Worm (Caenorhabditis elegans) whole organism, late embryonic: ENCODE data around the gene nas-20.

ENCODE experiments used
- K02D7.2 ChIP-seq: sonication (generic microtip); optimal IDR thresholded peaks from 2 replicates; lab custom pipeline; 2017; ENCODE audit warnings: mild to moderate bottlenecking, missing genetic modification characterization, missing compliant biosample characterization
- ama-1 ChIP-seq: fragments of 150-350 bp; optimal IDR thresholded peaks from 2 replicates; lab custom pipeline; 2014
- ets-4 ChIP-seq: sonication (generic microtip); optimal IDR thresholded peaks from 2 replicates; lab custom pipeline; 2016; ENCODE audit warnings: missing genetic modification characterization, missing compliant biosample characterization
- nhr-11 ChIP-seq: fragments of 150-350 bp; optimal IDR thresholded peaks from 2 replicates; lab custom pipeline; 2014; ENCODE audit warnings: missing biosample characterization, missing genetic modification characterization
- ttx-3 ChIP-seq: sonication (generic microtip); optimal IDR thresholded peaks from 2 replicates; lab custom pipeline; 2016; ENCODE audit warnings: missing genetic modification reagents, missing genetic modification characterization, missing compliant biosample characterization

DNA sequence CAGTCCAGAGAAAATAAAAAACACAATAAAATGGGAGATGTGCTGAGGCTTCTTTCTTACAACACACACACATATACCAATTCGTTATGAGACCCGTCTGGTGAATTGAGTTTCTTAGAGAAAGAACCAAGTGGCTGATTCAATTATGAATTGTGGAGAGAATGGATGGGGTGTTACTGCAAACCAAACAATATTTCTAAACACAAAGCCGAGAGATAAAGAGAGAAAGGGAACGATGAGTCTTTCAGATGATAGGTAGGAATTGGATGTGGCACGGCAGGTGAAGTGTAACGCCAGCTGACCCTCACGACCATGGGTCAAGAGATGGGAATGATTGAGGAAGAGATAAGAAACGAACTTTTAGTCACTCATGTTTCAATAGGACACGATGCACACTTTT lies 25.8 kb downstream of the nas-20 start, which contains the start of gene mig-17:
- TF ChIP-seq K02D7.2 (tag; lab: Kevin White, UChicago) = no peak
- no peak for TF ChIP-seq ttx-3 (tag; lab: Kevin White, UChicago)
- no peak for TF ChIP-seq ets-4 (tag; lab: Kevin White, UChicago)
- TF ChIP-seq ama-1 = no peak
- no peak for TF ChIP-seq nhr-11 (tag; lab: Kevin White, UChicago)
